ENCODE assay signal across 2 fruit fly cellular contexts in genomic region chr3R:16920403-16920802, dm6.
TF ChIP-seq lines count a peak whose summit lies in the region.

No protein-coding gene starts in this region.

- peak; percentile 15 to 21 for TF ChIP-seq CTCF in S2 (optimal IDR thresholded peaks at IDR 0.05; lab: Kevin White, UChicago)
- TF ChIP-seq CTCF in whole organism, embryonic (GFP tag; optimal IDR thresholded peaks at IDR 0.05; lab: Kevin White, UChicago): no peak

TF ChIP-seq in whole organism, embryonic, 481 proteins besides CTCF, POLR2A, EP300 and RAD21:
- TF ChIP-seq seq (GFP tag; IDR thresholded peaks at IDR 0.05; lab: Robert Waterston, UW): peak; percentile 61; the same call in 1 of the 2 replicates
- no peak for TF ChIP-seq disco-r (GFP tag; optimal IDR thresholded peaks at IDR 0.05; lab: Kevin White, UChicago)
- 0 out of 2 replicates have a peak, but pooled peaks have one; percentile 33 for TF ChIP-seq CG10321 (GFP tag; IDR thresholded peaks at IDR 0.05; lab: Robert Waterston, UW)
- TF ChIP-seq ewg (GFP tag; optimal IDR thresholded peaks at IDR 0.05; lab: Kevin White, UChicago): peak; percentile 85
- TF ChIP-seq phol (tag; optimal IDR thresholded peaks at IDR 0.05; lab: Kevin White, UChicago): peak; percentile 54
- TF ChIP-seq Nf-YB (GFP tag; optimal IDR thresholded peaks at IDR 0.05; lab: Kevin White, UChicago): peak; percentile 90
- peak; percentile 27 for TF ChIP-seq cg (GFP tag; optimal IDR thresholded peaks at IDR 0.05; lab: Kevin White, UChicago)
- peak; percentile 33 for TF ChIP-seq twi (tag; optimal IDR thresholded peaks at IDR 0.05; lab: Kevin White, UChicago)
- peak; percentile 86 for TF ChIP-seq Nf-YC (tag; optimal IDR thresholded peaks at IDR 0.05; lab: Kevin White, UChicago)
- TF ChIP-seq nmo (GFP tag; optimal IDR thresholded peaks at IDR 0.05; lab: Kevin White, UChicago): no peak
